Fruit fly (Drosophila melanogaster): ENCODE data around the gene CG13250.

DNA sequence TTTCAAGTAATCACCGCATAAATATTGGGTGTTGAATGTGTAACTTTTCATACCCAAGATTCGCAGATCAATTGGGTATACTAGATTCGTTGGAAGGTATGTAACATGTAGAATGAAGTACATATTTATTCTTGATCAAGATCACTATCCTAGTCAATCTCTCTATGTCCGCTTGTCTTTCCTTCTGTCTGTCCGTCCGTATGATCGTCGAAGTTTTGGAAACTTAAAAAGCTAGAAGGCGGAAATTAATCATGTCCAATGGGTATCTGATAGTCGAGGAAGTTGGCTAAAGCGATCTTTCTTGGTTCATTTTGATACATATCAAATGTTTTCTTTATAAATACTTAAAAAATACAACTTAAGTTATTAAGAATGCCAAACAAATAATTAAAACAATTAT, 45.9 kb upstream of the CG13250 start:
- TF ChIP-seq CG6854 (GFP tag; optimal IDR thresholded peaks at IDR 0.05) = no peak
- TF ChIP-seq pdm3 (GFP tag; optimal IDR thresholded peaks at IDR 0.05) = no peak
